Worm (Caenorhabditis elegans): ENCODE data around the gene clec-190.

DNA sequence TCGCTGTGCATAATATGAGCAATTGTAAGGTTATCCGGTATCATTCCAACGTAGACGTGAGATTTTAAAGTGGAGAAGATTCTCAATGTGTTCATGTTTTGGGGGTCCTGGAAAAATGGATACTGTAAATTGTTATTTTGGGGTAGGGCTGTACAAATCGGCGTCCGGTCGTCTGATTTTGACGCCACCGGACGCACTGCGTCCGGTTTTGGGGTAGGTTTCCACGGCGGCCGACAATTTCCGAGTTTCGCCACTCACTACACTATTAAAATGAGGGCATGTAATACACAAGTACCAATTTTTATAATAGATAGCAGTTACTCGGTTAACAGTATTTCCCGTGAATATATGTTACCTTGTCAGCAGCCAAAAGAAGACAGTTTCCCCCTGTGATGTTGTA lies 42.5 kb upstream of the clec-190 start:
- TF ChIP-seq lsy-2 (tag; optimal IDR thresholded peaks at IDR 0.05) (no peak), jun-1 (tag; optimal IDR thresholded peaks at IDR 0.05) (no peak), nhr-77 (tag; optimal IDR thresholded peaks at IDR 0.05) (no peak)

Measured in whole organism, L4 larva.